Worm (Caenorhabditis elegans) whole organism, late embryonic: ENCODE data around the gene C56E6.7.

ENCODE experiments used
- F13H6.1 ChIP-seq: sonication (generic microtip); optimal IDR thresholded peaks from 2 replicates; lab custom pipeline; 2016; ENCODE audit warnings: missing genetic modification characterization, missing compliant biosample characterization
- K09A11.1 ChIP-seq: sonication (generic microtip); optimal IDR thresholded peaks from 2 replicates; lab custom pipeline; 2017; ENCODE audit warnings: antibody characterized with exemption, mild to moderate bottlenecking, missing genetic modification characterization, missing compliant biosample characterization; ENCODE audit not compliant: insufficient read depth
- Y22D7AL.16 ChIP-seq: sonication (generic microtip); optimal IDR thresholded peaks from 2 replicates; lab custom pipeline; 2016; ENCODE audit warnings: missing genetic modification characterization, missing compliant biosample characterization
- elt-2 ChIP-seq: sonication (generic microtip); optimal IDR thresholded peaks from 2 replicates; lab custom pipeline; 2016; ENCODE audit warnings: missing genetic modification reagents, missing genetic modification characterization, missing compliant biosample characterization
- ets-4 ChIP-seq: sonication (generic microtip); optimal IDR thresholded peaks from 2 replicates; lab custom pipeline; 2016; ENCODE audit warnings: missing genetic modification characterization, missing compliant biosample characterization
- fax-1 ChIP-seq: sonication (generic microtip); optimal IDR thresholded peaks from 2 replicates; lab custom pipeline; 2016; ENCODE audit warnings: missing genotype, missing genetic modification characterization, missing compliant biosample characterization
- pros-1 ChIP-seq: fragments of 150-350 bp; optimal IDR thresholded peaks from 2 replicates; lab custom pipeline; 2014; ENCODE audit warnings: missing biosample characterization, missing genetic modification reagents, missing genetic modification characterization
- tbx-2 ChIP-seq: sonication (generic microtip); optimal IDR thresholded peaks from 2 replicates; lab custom pipeline; 2016; ENCODE audit warnings: missing genetic modification characterization, missing compliant biosample characterization

ce11 chrII:6516276-6516675, at the start of gene C56E6.7:
- no peak for TF ChIP-seq F13H6.1 (tag; lab: Kevin White, UChicago)
- no peak for TF ChIP-seq Y22D7AL.16 (tag; lab: Kevin White, UChicago)
- no peak for TF ChIP-seq K09A11.1
- TF ChIP-seq elt-2 (tag; lab: Kevin White, UChicago): no peak
- TF ChIP-seq fax-1: no peak
- no peak for TF ChIP-seq tbx-2 (tag; lab: Kevin White, UChicago)
- TF ChIP-seq ets-4: no peak
- TF ChIP-seq pros-1: no peak
